Worm (Caenorhabditis elegans): ENCODE measurements around the gene sri-21.

sri-21 gene

ce11 chrV:3509878-3510277 lies 39.8 kb upstream of the sri-21 start, which contains the start of gene str-228:
Gene str-228 (plus strand): TSS chrV:3510178.
- TF ChIP-seq lin-13 (tag; optimal IDR thresholded peaks at IDR 0.05) (no peak), M03D4.4 (tag; optimal IDR thresholded peaks at IDR 0.05) (no peak), sptf-1 (tag; optimal IDR thresholded peaks at IDR 0.05) (no peak)

ce11 chrV:3512381-3512780 lies 37.3 kb upstream of the sri-21 start, which contains the start of gene str-226:
Gene str-226 (plus strand): TSS chrV:3512681.
- no peak for TF ChIP-seq pha-4 (tag; optimal IDR thresholded peaks at IDR 0.05)
- TF ChIP-seq nhr-28 (tag; optimal IDR thresholded peaks at IDR 0.05), result no peak
- no peak for TF ChIP-seq nhr-2 (tag; optimal IDR thresholded peaks at IDR 0.05)
- no peak for TF ChIP-seq blmp-1 (tag; optimal IDR thresholded peaks at IDR 0.05)
- no peak for TF ChIP-seq tbx-8 (GFP tag; optimal IDR thresholded peaks at IDR 0.05)
- no peak for TF ChIP-seq ces-1 (GFP tag; optimal IDR thresholded peaks at IDR 0.05)
- no peak for TF ChIP-seq ceh-83 (GFP tag; optimal IDR thresholded peaks at IDR 0.05)
- no peak for TF ChIP-seq hlh-1 (tag; optimal IDR thresholded peaks at IDR 0.05)
- TF ChIP-seq snpc-4 (tag; optimal IDR thresholded peaks at IDR 0.05), result no peak
- no peak for TF ChIP-seq unc-62 (GFP tag; optimal IDR thresholded peaks at IDR 0.05)
- TF ChIP-seq lin-32 (GFP tag; optimal IDR thresholded peaks at IDR 0.05), result no peak
- no peak for TF ChIP-seq lin-13 (tag; optimal IDR thresholded peaks at IDR 0.05)

DNA sequence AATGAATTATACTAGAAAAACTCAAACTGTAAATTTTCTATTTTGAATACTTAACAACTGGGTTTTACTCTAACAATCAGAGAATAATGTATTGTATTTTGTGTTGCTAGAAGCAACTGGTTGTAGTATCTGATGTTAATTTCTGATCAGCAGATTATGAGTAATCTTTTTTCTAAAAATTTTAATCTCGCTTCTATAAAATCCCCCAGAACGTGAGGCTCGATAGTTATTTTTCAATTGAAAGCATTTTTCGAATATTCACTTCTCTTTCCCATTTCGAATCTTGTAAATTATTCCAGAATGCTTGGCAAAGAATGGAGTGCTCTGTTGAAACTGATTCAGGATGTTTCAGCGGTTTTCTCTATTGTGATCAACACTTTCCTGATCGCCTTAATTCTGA lies 31.8 kb upstream of the sri-21 start, which contains the start of gene str-227:
TSS of gene str-227 (plus strand) at position 301 of the 400 bp plus-strand sequence.
- TF ChIP-seq zip-8 (tag; optimal IDR thresholded peaks at IDR 0.05) (no peak), cnd-1 (tag; optimal IDR thresholded peaks at IDR 0.05) (no peak), nhr-237 (tag; optimal IDR thresholded peaks at IDR 0.05) (no peak), M03D4.4 (tag; optimal IDR thresholded peaks at IDR 0.05) (no peak), unc-62 (GFP tag; optimal IDR thresholded peaks at IDR 0.05) (no peak), ceh-43 (GFP tag; optimal IDR thresholded peaks at IDR 0.05) (no peak), lsy-2 (tag; optimal IDR thresholded peaks at IDR 0.05) (no peak), elt-1 (tag; optimal IDR thresholded peaks at IDR 0.05; ENCODE audit: borderline replicate concordance, insufficient read depth) (no peak), ceh-39 (tag; optimal IDR thresholded peaks at IDR 0.05) (no peak), ztf-11 (tag; optimal IDR thresholded peaks at IDR 0.05) (no peak), snpc-4 (tag; optimal IDR thresholded peaks at IDR 0.05) (no peak), ces-1 (GFP tag; optimal IDR thresholded peaks at IDR 0.05) (no peak), unc-120 (tag; optimal IDR thresholded peaks at IDR 0.05; ENCODE audit: poor library complexity, severe bottlenecking) (no peak), flh-1 (GFP tag; optimal IDR thresholded peaks at IDR 0.05) (no peak), nhr-12 (tag; optimal IDR thresholded peaks at IDR 0.05) (no peak)

- TF ChIP-seq pha-4 (tag; optimal IDR thresholded peaks at IDR 0.05) (no peak), cnd-1 (tag; optimal IDR thresholded peaks at IDR 0.05) (no peak), elt-1 (tag; optimal IDR thresholded peaks at IDR 0.05; ENCODE audit: borderline replicate concordance, insufficient read depth) (no peak), unc-120 (tag; optimal IDR thresholded peaks at IDR 0.05; ENCODE audit: poor library complexity, severe bottlenecking) (no peak), ceh-83 (GFP tag; optimal IDR thresholded peaks at IDR 0.05) (no peak), flh-1 (GFP tag; optimal IDR thresholded peaks at IDR 0.05) (no peak), bed-3 (GFP tag; optimal IDR thresholded peaks at IDR 0.05) (no peak), nhr-237 (tag; optimal IDR thresholded peaks at IDR 0.05) (no peak), lin-32 (GFP tag; optimal IDR thresholded peaks at IDR 0.05) (no peak), mls-2 (tag; optimal IDR thresholded peaks at IDR 0.05) (no peak), snpc-4 (tag; optimal IDR thresholded peaks at IDR 0.05) (no peak), zip-8 (tag; optimal IDR thresholded peaks at IDR 0.05) (no peak), ceh-39 (tag; optimal IDR thresholded peaks at IDR 0.05) (no peak), sem-2 (GFP tag; optimal IDR thresholded peaks at IDR 0.05) (no peak), nhr-28 (tag; optimal IDR thresholded peaks at IDR 0.05) (no peak), elt-3 (tag; optimal IDR thresholded peaks at IDR 0.05) (no peak), lin-13 (tag; optimal IDR thresholded peaks at IDR 0.05) (no peak), lsy-2 (tag; optimal IDR thresholded peaks at IDR 0.05) (no peak), hlh-1 (tag; optimal IDR thresholded peaks at IDR 0.05) (no peak)
Observed at ce11 chrV:3523262-3523661, 26.4 kb upstream of the sri-21 start, which contains the start of gene irg-1. Gene irg-1 (plus strand): TSS chrV:3523587.

- TF ChIP-seq nhr-237 (tag; optimal IDR thresholded peaks at IDR 0.05) (no peak), nhr-28 (tag; optimal IDR thresholded peaks at IDR 0.05) (no peak), sptf-1 (tag; optimal IDR thresholded peaks at IDR 0.05) (no peak), drap-1 (GFP tag; optimal IDR thresholded peaks at IDR 0.05) (no peak), ztf-11 (tag; optimal IDR thresholded peaks at IDR 0.05) (no peak), elt-3 (tag; optimal IDR thresholded peaks at IDR 0.05) (no peak), mab-5 (tag; optimal IDR thresholded peaks at IDR 0.05) (no peak), bed-3 (GFP tag; optimal IDR thresholded peaks at IDR 0.05) (no peak), ces-1 (GFP tag; optimal IDR thresholded peaks at IDR 0.05) (no peak), nhr-76 (tag; optimal IDR thresholded peaks at IDR 0.05) (no peak), snpc-4 (tag; optimal IDR thresholded peaks at IDR 0.05) (no peak), nhr-12 (tag; optimal IDR thresholded peaks at IDR 0.05) (no peak), nhr-2 (tag; optimal IDR thresholded peaks at IDR 0.05) (no peak)
Observed at ce11 chrV:3524970-3525369, 24.7 kb upstream of the sri-21 start, which contains the start of gene T24A6.7. Gene T24A6.7 (plus strand): TSS chrV:3525270.
